Fruit fly (Drosophila melanogaster): ENCODE data around the gene CG31668.
A peak's percentile ranks its signal among the peaks of the same experiment; 100 is the strongest.

Gene CG31668

dm6 chr2L:2182735-2183340 is 23.1 kb downstream of the CG31668 start (continued):
- TF ChIP-seq ro (GFP tag; IDR thresholded peaks at IDR 0.05) (peak; percentile 34; the same call in 1 of the 2 replicates), CG9727 (GFP tag; optimal IDR thresholded peaks at IDR 0.05) (peak; percentile 92), CG11398 (GFP tag; optimal IDR thresholded peaks at IDR 0.05) (peak; percentile 64), gem (tag; optimal IDR thresholded peaks at IDR 0.05) (peak; percentile 77), CG8478 (optimal IDR thresholded peaks at IDR 0.05) (no peak), CG8924 (tag; optimal IDR thresholded peaks at IDR 0.05) (peak; percentile 75), TFAM (GFP tag; optimal IDR thresholded peaks at IDR 0.05) (peak; percentile 23), p53 (GFP tag; optimal IDR thresholded peaks at IDR 0.05) (peak; percentile 32), NK7.1 (GFP tag; optimal IDR thresholded peaks at IDR 0.05) (peak; percentile 31), CG16863 (GFP tag; optimal IDR thresholded peaks at IDR 0.05) (peak; percentile 59), en (GFP tag; optimal IDR thresholded peaks at IDR 0.05) (peak; percentile 9), sr (GFP tag; IDR thresholded peaks at IDR 0.05) (no peak), cwo (GFP tag; optimal IDR thresholded peaks at IDR 0.05) (no peak), scrt (GFP tag; optimal IDR thresholded peaks at IDR 0.05) (no peak), Dad (GFP tag; optimal IDR thresholded peaks at IDR 0.05) (peak; percentile 21), CG10366 (GFP tag; IDR thresholded peaks at IDR 0.05) (peak; percentile 23; the same call in 1 of the 2 replicates), ranshi (GFP tag; IDR thresholded peaks at IDR 0.05) (peak; percentile 71; the same call in 1 of the 2 replicates), bab2 (GFP tag; optimal IDR thresholded peaks at IDR 0.05) (peak; percentile 58), slp2 (GFP tag; optimal IDR thresholded peaks at IDR 0.05) (peak; percentile 15), MTF-1 (GFP tag; optimal IDR thresholded peaks at IDR 0.05; ENCODE audit: borderline replicate concordance) (peak; percentile 50), ind (GFP tag; optimal IDR thresholded peaks at IDR 0.05) (no peak), CG12659 (GFP tag; optimal IDR thresholded peaks at IDR 0.05) (no peak), dati (GFP tag; IDR thresholded peaks at IDR 0.05) (no peak), CG1529 (GFP tag; optimal IDR thresholded peaks at IDR 0.05) (peak; percentile 47), CG11247 (GFP tag; IDR thresholded peaks at IDR 0.05) (no peak), lmd (GFP tag; IDR thresholded peaks at IDR 0.05) (no peak), CG15696 (tag; optimal IDR thresholded peaks at IDR 0.05) (peak; percentile 96), cas (GFP tag; IDR thresholded peaks at IDR 0.05) (no peak), CG2116 (GFP tag; optimal IDR thresholded peaks at IDR 0.05) (peak; percentile 23), corto (GFP tag; optimal IDR thresholded peaks at IDR 0.05) (no peak), CG7745 (tag; optimal IDR thresholded peaks at IDR 0.05) (peak; percentile 59), CG34376 (GFP tag; optimal IDR thresholded peaks at IDR 0.05) (no peak), dimm (GFP tag; IDR thresholded peaks at IDR 0.05) (no peak), D19A (tag; optimal IDR thresholded peaks at IDR 0.05) (peak; percentile 70), CG6254 (GFP tag; optimal IDR thresholded peaks at IDR 0.05) (peak; percentile 74), gce (GFP tag; IDR thresholded peaks at IDR 0.05) (no peak), hb (GFP tag; IDR thresholded peaks at IDR 0.05; ENCODE audit: partially characterized antibody) (no peak), CG43689 (GFP tag; IDR thresholded peaks at IDR 0.05) (no peak), CG31365 (tag; optimal IDR thresholded peaks at IDR 0.05) (no peak), Dp (GFP tag; optimal IDR thresholded peaks at IDR 0.05) (no peak), crol (GFP tag; IDR thresholded peaks at IDR 0.05) (no peak), CG33213 (GFP tag; optimal IDR thresholded peaks at IDR 0.05) (peak; percentile 39), Spps (tag; optimal IDR thresholded peaks at IDR 0.05) (peak; percentile 77), Ets97D (GFP tag; optimal IDR thresholded peaks at IDR 0.05) (no peak), Mrtf (GFP tag; IDR thresholded peaks at IDR 0.05) (0 out of 3 replicates have a peak, but pooled peaks have one; percentile 23), CG8281 (tag; optimal IDR thresholded peaks at IDR 0.05) (no peak), lov (optimal IDR thresholded peaks at IDR 0.05) (no peak), lov (GFP tag; IDR thresholded peaks at IDR 0.05) (peak; percentile 73; the same call in 1 of the 3 replicates), pfk (GFP tag; optimal IDR thresholded peaks at IDR 0.05) (no peak), tll (GFP tag; optimal IDR thresholded peaks at IDR 0.05) (no peak), ara (GFP tag; IDR thresholded peaks at IDR 0.05) (peak; percentile 91)
